Worm (Caenorhabditis elegans) whole organism, late embryonic: ENCODE results near the gene col-138.

Experiments used
- ceh-22 ChIP-seq: sonication (generic microtip); optimal IDR thresholded peaks from 2 replicates; lab custom pipeline; 2017; ENCODE audit warnings: missing biosample characterization, missing genetic modification characterization
- ceh-34 ChIP-seq: sonication (generic microtip); optimal IDR thresholded peaks from 2 replicates; lab custom pipeline; 2016; ENCODE audit warnings: mild to moderate bottlenecking, missing genetic modification characterization, missing compliant biosample characterization

- TF ChIP-seq ceh-34 (tag; lab: Kevin White, UChicago) (no peak), ceh-22 (no peak)
These were observed 31.5 kb upstream of the col-138 start for ce11 chrIV:17215070-17215469.
